Fruit fly (Drosophila melanogaster) whole organism, prepupa: Measurements from ENCODE around the gene Cyp4g15.

Source experiments
- CG10631 ChIP-seq: fragments of 200-800 bp; sonication (Bioruptor generic); optimal IDR thresholded peaks from 2 replicates; lab custom pipeline; 2016; ENCODE audit warnings: missing biosample characterization, missing genetic modification characterization
- CG3919 ChIP-seq: fragments of 200-800 bp; sonication (Bioruptor generic); optimal IDR thresholded peaks from 3 replicates; lab custom pipeline; 2016; ENCODE audit warnings: missing biosample characterization, missing genetic modification characterization
- Gug ChIP-seq: fragments of 200-800 bp; sonication (Bioruptor generic); IDR thresholded peaks from 2 replicates; pipeline ENCODE4 v1.3.6; 2022; ENCODE audit warnings: missing biosample characterization, missing genetic modification characterization
- Hr39 ChIP-seq: fragments of 200-800 bp; sonication (Bioruptor generic); optimal IDR thresholded peaks from 2 replicates; lab custom pipeline; 2016; ENCODE audit warnings: missing biosample characterization, missing genetic modification characterization
- Hr4 ChIP-seq: fragments of 200-800 bp; sonication (Bioruptor generic); optimal IDR thresholded peaks from 3 replicates; lab custom pipeline; 2016; ENCODE audit warnings: missing biosample characterization, missing genetic modification characterization
- Sox102F ChIP-seq: fragments of 200-800 bp; sonication (Bioruptor generic); optimal IDR thresholded peaks from 2 replicates; lab custom pipeline; 2016; ENCODE audit warnings: missing biosample characterization, mild to moderate bottlenecking, missing genetic modification characterization
- Sox14 ChIP-seq: fragments of 200-800 bp; sonication (Bioruptor generic); optimal IDR thresholded peaks from 3 replicates; lab custom pipeline; 2016; ENCODE audit warnings: missing biosample characterization, missing genetic modification characterization
- Sox15 ChIP-seq: fragments of 200-800 bp; sonication (Bioruptor generic); optimal IDR thresholded peaks from 3 replicates; lab custom pipeline; 2016; ENCODE audit warnings: missing biosample characterization, missing genetic modification characterization
- achi ChIP-seq: fragments of 200-800 bp; sonication (Bioruptor generic); optimal IDR thresholded peaks from 3 replicates; lab custom pipeline; 2016; ENCODE audit warnings: missing biosample characterization, missing genetic modification characterization
- dac ChIP-seq: fragments of 200-800 bp; sonication (Bioruptor generic); optimal IDR thresholded peaks from 2 replicates; lab custom pipeline; 2017; ENCODE audit warnings: missing biosample characterization, mild to moderate bottlenecking, missing genetic modification characterization
- fkh ChIP-seq: fragments of 200-800 bp; sonication (Bioruptor generic); optimal IDR thresholded peaks from 3 replicates; lab custom pipeline; 2017; ENCODE audit warnings: missing biosample characterization, mild to moderate bottlenecking, missing genetic modification characterization, moderate library complexity
- spab ChIP-seq: fragments of 200-800 bp; sonication (Bioruptor generic); optimal IDR thresholded peaks from 2 replicates; lab custom pipeline; 2017; ENCODE audit warnings: missing biosample characterization, mild to moderate bottlenecking, missing genetic modification characterization, missing genetic modification reagents
- ss ChIP-seq, 2 experiments: fragments of 200-800 bp; sonication (Bioruptor generic); optimal IDR thresholded peaks; 2 replicates in 1 of 2; 3 replicates in 1 of 2; lab custom pipeline; 2017 to 2018; ENCODE audit warnings: mild to moderate bottlenecking in 2 of 2, missing biosample characterization in 2 of 2, missing genetic modification characterization in 2 of 2, moderate library complexity in 1 of 2
- topi ChIP-seq: fragments of 200-800 bp; sonication (Bioruptor generic); optimal IDR thresholded peaks from 3 replicates; lab custom pipeline; 2016; ENCODE audit warnings: missing biosample characterization, missing genetic modification characterization

dm6 chrX:11512868-11513267, 36.0 kb downstream of the Cyp4g15 start:
- TF ChIP-seq Hr39 (GFP tag; lab: Kevin White, UChicago) = no peak
- TF ChIP-seq achi = no peak
- TF ChIP-seq Sox102F (GFP tag; lab: Kevin White, UChicago) = no peak
- TF ChIP-seq spab = no peak
- TF ChIP-seq Hr4 (GFP tag; lab: Kevin White, UChicago) = no peak
- TF ChIP-seq topi (GFP tag; lab: Kevin White, UChicago) = no peak
- no peak for TF ChIP-seq Sox15 (GFP tag; lab: Kevin White, UChicago)
- TF ChIP-seq dac (GFP tag; lab: Kevin White, UChicago) = no peak
- peak; percentile 56 for TF ChIP-seq fkh
- no peak for TF ChIP-seq CG3919 (GFP tag; lab: Kevin White, UChicago)
- TF ChIP-seq Sox14 (GFP tag; lab: Kevin White, UChicago) = no peak
- TF ChIP-seq ss (GFP tag; optimal IDR thresholded peaks at IDR 0.05; lab: Kevin White, UChicago) = no peak
- TF ChIP-seq CG10631 (GFP tag; lab: Kevin White, UChicago) = no peak
- no peak for TF ChIP-seq Gug (GFP tag; lab: Robert Waterston, UW)
